Worm (Caenorhabditis elegans): ENCODE data around the gene fbxb-64.

- TF ChIP-seq nhr-11 (tag; optimal IDR thresholded peaks at IDR 0.05) (no peak), sdz-12 (GFP tag; optimal IDR thresholded peaks at IDR 0.05) (no peak), lim-7 (GFP tag; IDR thresholded peaks at IDR 0.05) (no peak), daf-16 (GFP tag; optimal IDR thresholded peaks at IDR 0.05) (no peak), daf-16 (tag; optimal IDR thresholded peaks at IDR 0.05) (no peak), ceh-62 (tag; optimal IDR thresholded peaks at IDR 0.05) (no peak), aly-2 (tag; optimal IDR thresholded peaks at IDR 0.05) (no peak), php-3 (GFP tag; IDR thresholded peaks at IDR 0.05) (no peak), nhr-48 (tag; optimal IDR thresholded peaks at IDR 0.05) (no peak)
These were observed 38.9 kb downstream of the fbxb-64 start for ce11 chrV:19351944-19352343.
